Worm (Caenorhabditis elegans) whole organism, early embryonic: ENCODE measurements around the gene Y54G11A.1.

ENCODE experiments used
- B0310.2 ChIP-seq: sonication (generic microtip); optimal IDR thresholded peaks from 2 replicates; lab custom pipeline; 2016; ENCODE audit warnings: mild to moderate bottlenecking, missing genetic modification characterization, missing compliant biosample characterization
- F13C5.2 ChIP-seq: sonication (generic microtip); optimal IDR thresholded peaks from 2 replicates; lab custom pipeline; 2017; ENCODE audit warnings: mild to moderate bottlenecking, missing genetic modification characterization, inconsistent platforms, missing compliant biosample characterization
- ama-1 ChIP-seq: fragments of 150-350 bp; optimal IDR thresholded peaks from 2 replicates; lab custom pipeline; 2014
- ceh-13 ChIP-seq: fragments of 200-800 bp; sonication (Bioruptor generic); optimal IDR thresholded peaks from 2 replicates; lab custom pipeline; 2018; ENCODE audit warnings: mild to moderate bottlenecking, missing genetic modification characterization, missing compliant biosample characterization
- hmbx-1 ChIP-seq: sonication (generic microtip); optimal IDR thresholded peaks from 2 replicates; lab custom pipeline; 2016; ENCODE audit warnings: mild to moderate bottlenecking, missing genetic modification characterization, missing compliant biosample characterization

DNA sequence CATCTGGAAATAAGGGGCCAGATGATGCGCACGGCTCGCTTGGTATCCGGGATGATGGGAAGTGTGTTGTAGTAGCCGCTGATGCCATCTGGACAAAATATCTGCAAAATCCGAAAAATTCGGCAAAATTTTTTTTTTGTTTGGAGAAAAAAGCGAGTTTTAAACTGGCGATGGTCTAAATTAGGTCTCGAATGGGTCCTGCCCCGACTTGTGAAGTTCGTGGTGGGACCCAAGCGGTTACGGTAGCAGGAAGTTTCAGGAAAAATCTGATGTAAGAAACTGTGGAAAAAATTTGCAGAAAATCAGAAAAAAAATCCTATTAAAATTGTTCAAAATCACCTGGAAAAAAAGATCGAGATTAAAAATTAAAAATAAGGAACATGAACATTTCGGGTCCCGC lies 25.5 kb downstream of the Y54G11A.1 start, which contains the start of gene jmjd-2:
- TF ChIP-seq B0310.2: no peak
- no peak for TF ChIP-seq ama-1
- TF ChIP-seq ceh-13 (GFP tag; lab: Kevin White, UChicago): no peak
- no peak for TF ChIP-seq hmbx-1 (tag; lab: Kevin White, UChicago)
- TF ChIP-seq F13C5.2 (tag; lab: Kevin White, UChicago): no peak
